Fruit fly (Drosophila melanogaster) whole organism, embryonic: Measurements from ENCODE around the gene Rchy1.

ENCODE experiments used
- CG1024 ChIP-seq: fragments of 200-800 bp; sonication (Bioruptor generic); IDR thresholded peaks from 2 replicates; pipeline ENCODE4 v1.3.6; 2022; ENCODE audit warnings: missing biosample characterization, missing genetic modification characterization
- CG14014 ChIP-seq: fragments of 200-800 bp; sonication (Bioruptor generic); IDR thresholded peaks from 2 replicates; pipeline ENCODE4 v1.3.6; 2022; ENCODE audit warnings: missing biosample characterization, missing genetic modification characterization
- CG16813 ChIP-seq: fragments of 200-800 bp; sonication (Bioruptor generic); IDR thresholded peaks from 3 replicates; pipeline ENCODE4 v1.3.6; 2022; ENCODE audit warnings: missing biosample characterization, missing genetic modification characterization; ENCODE audit not compliant: partially characterized antibody
- CG17328 ChIP-seq: fragments of 200-800 bp; sonication (Bioruptor generic); IDR thresholded peaks from 2 replicates; pipeline ENCODE4 v1.3.6; 2022; ENCODE audit warnings: missing biosample characterization, missing genetic modification characterization
- CG2678 ChIP-seq: fragments of 200-800 bp; sonication (Bioruptor generic); optimal IDR thresholded peaks from 3 replicates; lab custom pipeline; 2019; ENCODE audit warnings: missing biosample characterization, mild to moderate bottlenecking, missing genetic modification characterization, moderate library complexity
- CG32767 ChIP-seq: fragments of 200-800 bp; sonication (Bioruptor generic); IDR thresholded peaks from 2 replicates; pipeline ENCODE4 v1.3.6; 2022; ENCODE audit warnings: missing biosample characterization, missing genetic modification characterization
- CG33213 ChIP-seq: fragments of 200-800 bp; sonication (Bioruptor generic); optimal IDR thresholded peaks from 3 replicates; lab custom pipeline; 2016; ENCODE audit warnings: missing biosample characterization, missing genetic modification characterization
- CG34224 ChIP-seq: fragments of 200-800 bp; sonication (Bioruptor generic); IDR thresholded peaks from 3 replicates; pipeline ENCODE4 v1.3.6; 2022; ENCODE audit warnings: missing biosample characterization, missing genetic modification characterization; ENCODE audit not compliant: partially characterized antibody
- CG6765 ChIP-seq: fragments of 200-800 bp; sonication (Bioruptor generic); optimal IDR thresholded peaks from 3 replicates; lab custom pipeline; 2017; ENCODE audit warnings: missing biosample characterization, mild to moderate bottlenecking, missing genetic modification characterization
- CG6791 ChIP-seq: fragments of 200-800 bp; sonication (Bioruptor generic); IDR thresholded peaks from 3 replicates; pipeline ENCODE4 v1.3.6; 2022; ENCODE audit warnings: missing biosample characterization, missing genetic modification characterization; ENCODE audit not compliant: partially characterized antibody
- CG7357 ChIP-seq: fragments of 200-800 bp; sonication (Bioruptor generic); IDR thresholded peaks from 3 replicates; pipeline ENCODE4 v1.3.6; 2022; ENCODE audit warnings: missing biosample characterization, missing genetic modification characterization
- CG7745 ChIP-seq: fragments of 200-800 bp; sonication (Bioruptor generic); optimal IDR thresholded peaks from 2 replicates; lab custom pipeline; 2018; ENCODE audit warnings: missing biosample characterization, mild to moderate bottlenecking, missing genetic modification characterization, moderate library complexity
- CG7928 ChIP-seq: fragments of 200-800 bp; sonication (Bioruptor generic); optimal IDR thresholded peaks from 2 replicates; lab custom pipeline; 2017; ENCODE audit warnings: missing biosample characterization, mild to moderate bottlenecking, missing genetic modification characterization
- CG7987 ChIP-seq: fragments of 200-800 bp; sonication (Bioruptor generic); optimal IDR thresholded peaks from 2 replicates; lab custom pipeline; 2018; ENCODE audit warnings: missing biosample characterization, mild to moderate bottlenecking, missing genetic modification characterization, moderate library complexity
- CG8281 ChIP-seq: fragments of 200-800 bp; sonication (Bioruptor generic); optimal IDR thresholded peaks from 2 replicates; lab custom pipeline; 2018; ENCODE audit warnings: missing biosample characterization, mild to moderate bottlenecking, missing genetic modification characterization, moderate library complexity
- CG8359 ChIP-seq: fragments of 200-800 bp; sonication (Bioruptor generic); optimal IDR thresholded peaks from 2 replicates; lab custom pipeline; 2017; ENCODE audit warnings: missing biosample characterization, mild to moderate bottlenecking, missing genetic modification characterization, borderline replicate concordance
- CG9437 ChIP-seq: fragments of 200-800 bp; sonication (Bioruptor generic); optimal IDR thresholded peaks from 2 replicates; lab custom pipeline; 2018; ENCODE audit warnings: missing biosample characterization, mild to moderate bottlenecking, missing genetic modification characterization
- CG9609 ChIP-seq: fragments of 200-800 bp; sonication (Bioruptor generic); optimal IDR thresholded peaks from 3 replicates; lab custom pipeline; 2016; ENCODE audit warnings: missing biosample characterization, missing genetic modification characterization
- Camta ChIP-seq: fragments of 200-800 bp; sonication (Bioruptor generic); optimal IDR thresholded peaks from 2 replicates; lab custom pipeline; 2016; ENCODE audit warnings: missing biosample characterization, missing genetic modification characterization
- CkIIα-i1 ChIP-seq: fragments of 200-800 bp; sonication (Bioruptor generic); IDR thresholded peaks from 2 replicates; pipeline ENCODE4 v1.3.6; 2022; ENCODE audit warnings: missing biosample characterization, missing genetic modification characterization
- D19A ChIP-seq: fragments of 200-800 bp; optimal IDR thresholded peaks from 3 replicates; lab custom pipeline; 2019; ENCODE audit warnings: missing biosample characterization, mild to moderate bottlenecking, missing genetic modification characterization, moderate library complexity
- Dbx ChIP-seq: fragments of 200-800 bp; sonication (Bioruptor generic); IDR thresholded peaks from 3 replicates; pipeline ENCODE4 v1.3.6; 2022; ENCODE audit warnings: missing biosample characterization, missing genetic modification characterization
- HLHmδ ChIP-seq: fragments of 200-800 bp; sonication (Bioruptor generic); optimal IDR thresholded peaks from 2 replicates; lab custom pipeline; 2018; ENCODE audit warnings: missing biosample characterization, mild to moderate bottlenecking, missing genetic modification characterization, moderate library complexity
- HmgZ ChIP-seq: fragments of 200-800 bp; sonication (Bioruptor generic); optimal IDR thresholded peaks from 2 replicates; lab custom pipeline; 2018; ENCODE audit warnings: missing biosample characterization, mild to moderate bottlenecking, missing genetic modification characterization
- Max ChIP-seq: fragments of 200-800 bp; sonication (Bioruptor generic); optimal IDR thresholded peaks from 2 replicates; lab custom pipeline; 2016; ENCODE audit warnings: missing biosample characterization, mild to moderate bottlenecking, missing genetic modification characterization
- Nf-YC ChIP-seq: fragments of 200-800 bp; optimal IDR thresholded peaks from 3 replicates; lab custom pipeline; 2019; ENCODE audit warnings: missing biosample characterization, mild to moderate bottlenecking, missing genetic modification characterization, moderate library complexity
- Optix ChIP-seq: fragments of 200-800 bp; sonication (Bioruptor generic); IDR thresholded peaks from 3 replicates; pipeline ENCODE4 v1.3.6; 2022; ENCODE audit warnings: missing biosample characterization, missing genetic modification characterization
- Six4 ChIP-seq: fragments of 200-800 bp; sonication (Bioruptor generic); optimal IDR thresholded peaks from 2 replicates; lab custom pipeline; 2016; ENCODE audit warnings: missing biosample characterization, missing genetic modification characterization
- ac ChIP-seq: fragments of 200-800 bp; sonication (Bioruptor generic); optimal IDR thresholded peaks from 3 replicates; lab custom pipeline; 2017; ENCODE audit warnings: missing biosample characterization, mild to moderate bottlenecking, missing genetic modification characterization
- aop ChIP-seq: fragments of 200-800 bp; sonication (Bioruptor generic); IDR thresholded peaks from 2 replicates; pipeline ENCODE4 v1.3.6; 2022; ENCODE audit warnings: missing biosample characterization, missing genetic modification characterization
- corto ChIP-seq: fragments of 200-800 bp; sonication (Bioruptor generic); optimal IDR thresholded peaks from 2 replicates; lab custom pipeline; 2016; ENCODE audit warnings: missing biosample characterization, mild to moderate bottlenecking, missing genetic modification characterization, moderate library complexity
- croc ChIP-seq: fragments of 200-800 bp; sonication (Bioruptor generic); conservative IDR thresholded peaks from 3 replicates; pipeline ENCODE4 v1.3.6; 2022; ENCODE audit warnings: missing biosample characterization, missing genetic modification characterization
- cwo ChIP-seq: fragments of 200-800 bp; sonication (Bioruptor generic); optimal IDR thresholded peaks from 3 replicates; lab custom pipeline; 2017; ENCODE audit warnings: missing biosample characterization, missing genetic modification characterization, mild to moderate bottlenecking, moderate library complexity, missing genetic modification reagents
- dimm ChIP-seq: fragments of 200-800 bp; sonication (Bioruptor generic); IDR thresholded peaks from 2 replicates; pipeline ENCODE4 v1.3.6; 2022; ENCODE audit warnings: missing biosample characterization, missing genetic modification characterization
- eve ChIP-seq, 2 experiments: fragments of >200 bp; optimal IDR thresholded peaks; 2 replicates each; lab custom pipeline; 2017; ENCODE audit warnings: missing biosample characterization in 2 of 2, missing genetic modification characterization in 2 of 2
- fd3F ChIP-seq: fragments of 200-800 bp; sonication (Bioruptor generic); optimal IDR thresholded peaks from 2 replicates; lab custom pipeline; 2018; ENCODE audit warnings: missing biosample characterization, mild to moderate bottlenecking, missing genetic modification characterization, moderate library complexity
- lilli ChIP-seq: fragments of 200-800 bp; sonication (Bioruptor generic); optimal IDR thresholded peaks from 3 replicates; lab custom pipeline; 2016; ENCODE audit warnings: missing biosample characterization, missing genetic modification characterization
- lmd ChIP-seq: fragments of 200-800 bp; sonication (Bioruptor generic); IDR thresholded peaks from 2 replicates; pipeline ENCODE4 v1.3.6; 2022; ENCODE audit warnings: missing biosample characterization, missing genetic modification characterization
- lola ChIP-seq, 3 experiments: fragments of >200 bp in 2 of 3; fragments of 200-800 bp in 1 of 3; sonication (Bioruptor generic) in 1 of 3; optimal IDR thresholded peaks; 2 replicates each; lab custom pipeline; 2017 to 2019; ENCODE audit warnings: missing biosample characterization in 3 of 3, missing genetic modification characterization in 3 of 3, mild to moderate bottlenecking in 1 of 3, moderate library complexity in 1 of 3
- org-1 ChIP-seq: fragments of 200-800 bp; sonication (Bioruptor generic); optimal IDR thresholded peaks from 2 replicates; lab custom pipeline; 2017; ENCODE audit warnings: missing biosample characterization, missing genetic modification characterization
- otp ChIP-seq: fragments of 200-800 bp; sonication (Bioruptor generic); IDR thresholded peaks from 3 replicates; pipeline ENCODE4, ENCODE4 v1.3.6; 2022; ENCODE audit warnings: missing biosample characterization, missing genetic modification characterization
- pros ChIP-seq: fragments of 200-800 bp; sonication (Bioruptor generic); optimal IDR thresholded peaks from 3 replicates; lab custom pipeline; 2019; ENCODE audit warnings: missing biosample characterization, mild to moderate bottlenecking, missing genetic modification characterization, moderate library complexity
- row ChIP-seq: fragments of 200-800 bp; sonication (Bioruptor generic); IDR thresholded peaks from 3 replicates; pipeline ENCODE4 v1.3.6; 2022; ENCODE audit warnings: missing biosample characterization, missing genetic modification characterization
- salm ChIP-seq: fragments of 200-800 bp; sonication (Bioruptor generic); optimal IDR thresholded peaks from 2 replicates; lab custom pipeline; 2018; ENCODE audit warnings: missing biosample characterization, mild to moderate bottlenecking, missing genetic modification characterization
- sc ChIP-seq, 3 experiments: fragments of >200 bp in 2 of 3; fragments of 200-800 bp in 1 of 3; sonication (Bioruptor generic) in 1 of 3; optimal IDR thresholded peaks; 2 replicates in 2 of 3; 3 replicates in 1 of 3; lab custom pipeline; 2017; ENCODE audit warnings: mild to moderate bottlenecking in 1 of 3, missing biosample characterization in 1 of 3, missing genetic modification characterization in 1 of 3, missing genetic modification reagents in 1 of 3
- sens-2 ChIP-seq: fragments of 200-800 bp; sonication (Bioruptor generic); IDR thresholded peaks from 2 replicates; pipeline ENCODE4 v1.3.6; 2022; ENCODE audit warnings: missing biosample characterization, missing genetic modification characterization
- seq ChIP-seq: fragments of 200-800 bp; sonication (Bioruptor generic); IDR thresholded peaks from 2 replicates; pipeline ENCODE4 v1.3.6; 2022; ENCODE audit warnings: missing biosample characterization, missing genetic modification characterization
- sob ChIP-seq: fragments of 200-800 bp; sonication (Bioruptor generic); IDR thresholded peaks from 2 replicates; pipeline ENCODE4 v1.3.6; 2022; ENCODE audit warnings: missing biosample characterization, missing genetic modification characterization
- tio ChIP-seq: fragments of 200-800 bp; sonication (Bioruptor generic); optimal IDR thresholded peaks from 2 replicates; lab custom pipeline; 2017; ENCODE audit warnings: missing biosample characterization, missing genetic modification characterization, inconsistent platforms
- trem ChIP-seq: fragments of 200-800 bp; optimal IDR thresholded peaks from 3 replicates; lab custom pipeline; 2019; ENCODE audit warnings: missing biosample characterization, mild to moderate bottlenecking, missing genetic modification characterization, moderate library complexity

Gene Rchy1

DNA sequence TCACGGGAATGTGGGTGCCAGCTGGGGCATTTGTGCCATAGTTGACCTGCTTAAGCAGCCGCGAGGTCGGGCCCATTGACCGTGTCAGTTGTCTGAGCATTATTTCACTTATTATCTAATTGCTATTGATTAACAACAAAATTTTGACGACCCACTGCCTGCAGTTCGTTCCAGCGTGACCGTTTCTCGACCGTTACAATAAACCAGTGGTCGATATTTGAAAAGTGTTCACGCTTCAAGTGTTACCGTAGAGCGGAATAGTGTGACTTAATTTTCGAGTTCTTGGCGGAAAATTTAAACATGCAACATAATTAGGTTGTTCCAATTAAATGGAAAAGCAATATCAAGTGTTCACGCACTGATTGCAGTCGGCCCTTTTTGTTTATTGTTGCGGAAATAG, 2.0 kb upstream of the Rchy1 start, which contains the start of gene HemK1:
TSS of gene HemK1 (minus strand) at position 190 of the 400 bp plus-strand sequence.
- no peak for TF ChIP-seq D19A (tag; lab: Kevin White, UChicago)
- TF ChIP-seq croc (GFP tag; lab: Robert Waterston, UW), result no peak
- no peak for TF ChIP-seq sc (optimal IDR thresholded peaks at IDR 0.05; lab: Kevin White, UChicago)
- no peak for TF ChIP-seq sc (GFP tag; optimal IDR thresholded peaks at IDR 0.05; lab: Kevin White, UChicago)
- peak; percentile 40; the same call in 1 of the 3 replicates for TF ChIP-seq row (GFP tag; lab: Robert Waterston, UW)
- TF ChIP-seq CG6765 (GFP tag; lab: Kevin White, UChicago), result no peak
- TF ChIP-seq Max, result no peak
- TF ChIP-seq CG7357 (GFP tag; lab: Robert Waterston, UW), result no peak
- no peak for TF ChIP-seq aop (GFP tag; lab: Robert Waterston, UW)
- TF ChIP-seq Six4 (GFP tag; lab: Kevin White, UChicago), result no peak
- TF ChIP-seq fd3F (GFP tag; lab: Kevin White, UChicago), result no peak
- TF ChIP-seq CG34224, result 0 out of 3 replicates have a peak, but pooled peaks have one; percentile 38
- TF ChIP-seq sob (GFP tag; lab: Robert Waterston, UW), result 0 out of 2 replicates have a peak, but pooled peaks have one; percentile 23
- no peak for TF ChIP-seq CkIIα-i1 (GFP tag; lab: Robert Waterston, UW)
- TF ChIP-seq CG8359 (GFP tag; lab: Kevin White, UChicago), result no peak
- no peak for TF ChIP-seq sens-2 (GFP tag; lab: Robert Waterston, UW)
- TF ChIP-seq org-1 (GFP tag; lab: Kevin White, UChicago), result no peak
- TF ChIP-seq eve (GFP tag; optimal IDR thresholded peaks at IDR 0.05; lab: Kevin White, UChicago), result no peak
- no peak for TF ChIP-seq Camta (GFP tag; lab: Kevin White, UChicago)
- TF ChIP-seq ac, result no peak
- TF ChIP-seq HLHmδ (GFP tag; lab: Kevin White, UChicago), result no peak
- peak; percentile 18 for TF ChIP-seq CG2678
- TF ChIP-seq CG6791 (GFP tag; lab: Robert Waterston, UW), result peak; percentile 42; the same call in 1 of the 3 replicates
- TF ChIP-seq CG9609, result no peak
- no peak for TF ChIP-seq CG9437 (GFP tag; lab: Kevin White, UChicago)
- no peak for TF ChIP-seq pros (GFP tag; lab: Kevin White, UChicago)
- no peak for TF ChIP-seq seq
- no peak for TF ChIP-seq CG8281 (tag; lab: Kevin White, UChicago)
- TF ChIP-seq CG32767, result no peak
- peak; percentile 75 for TF ChIP-seq CG33213 (GFP tag; lab: Kevin White, UChicago)
- no peak for TF ChIP-seq CG7928 (GFP tag; lab: Kevin White, UChicago)
- TF ChIP-seq lilli, result no peak
- peak; percentile 59 for TF ChIP-seq trem (tag; lab: Kevin White, UChicago)
- no peak for TF ChIP-seq dimm (GFP tag; lab: Robert Waterston, UW)
- 0 out of 3 replicates have a peak, but pooled peaks have one; percentile 42 for TF ChIP-seq CG16813
- TF ChIP-seq Dbx (GFP tag; lab: Robert Waterston, UW), result peak; percentile 36; the same call in 1 of the 3 replicates
- no peak for TF ChIP-seq CG14014 (GFP tag; lab: Robert Waterston, UW)
- no peak for TF ChIP-seq otp (GFP tag; lab: Robert Waterston, UW)
- peak; percentile 17 for TF ChIP-seq Nf-YC (tag; lab: Kevin White, UChicago)
- TF ChIP-seq HmgZ, result peak; percentile 78
- no peak for TF ChIP-seq tio
- TF ChIP-seq CG1024 (GFP tag; lab: Robert Waterston, UW), result no peak
- TF ChIP-seq lola (GFP tag; optimal IDR thresholded peaks at IDR 0.05; lab: Kevin White, UChicago), result no peak
- no peak for TF ChIP-seq Optix (GFP tag; lab: Robert Waterston, UW)
- TF ChIP-seq cwo (GFP tag; lab: Kevin White, UChicago), result no peak
- TF ChIP-seq CG17328, result no peak
- no peak for TF ChIP-seq lmd (GFP tag; lab: Robert Waterston, UW)
- TF ChIP-seq CG7745, result no peak
- no peak for TF ChIP-seq salm (tag; lab: Kevin White, UChicago)
- no peak for TF ChIP-seq corto (GFP tag; lab: Kevin White, UChicago)
- TF ChIP-seq CG7987, result peak; percentile 53
